Worm (Caenorhabditis elegans): ENCODE results near the gene F01F1.15.

- TF ChIP-seq unc-39 (tag; optimal IDR thresholded peaks at IDR 0.05): no peak
- no peak for TF ChIP-seq blmp-1 (tag; optimal IDR thresholded peaks at IDR 0.05)
- no peak for TF ChIP-seq mab-5 (tag; optimal IDR thresholded peaks at IDR 0.05)
- TF ChIP-seq lin-13 (tag; optimal IDR thresholded peaks at IDR 0.05): no peak
- no peak for TF ChIP-seq cnd-1 (tag; optimal IDR thresholded peaks at IDR 0.05)
- no peak for TF ChIP-seq ztf-11 (tag; optimal IDR thresholded peaks at IDR 0.05)
- TF ChIP-seq nhr-28 (tag; optimal IDR thresholded peaks at IDR 0.05): no peak
- no peak for TF ChIP-seq snpc-4 (tag; optimal IDR thresholded peaks at IDR 0.05)
- no peak for TF ChIP-seq elt-1 (tag; optimal IDR thresholded peaks at IDR 0.05; ENCODE audit: borderline replicate concordance, insufficient read depth)
Measured at ce11 chrIII:5874664-5875417, 5.5 kb upstream of the F01F1.15 start.

All from whole organism, mixed stage, embryonic.